Worm (Caenorhabditis elegans): ENCODE measurements around the gene mfsd-11.

mfsd-11 gene

DNA sequence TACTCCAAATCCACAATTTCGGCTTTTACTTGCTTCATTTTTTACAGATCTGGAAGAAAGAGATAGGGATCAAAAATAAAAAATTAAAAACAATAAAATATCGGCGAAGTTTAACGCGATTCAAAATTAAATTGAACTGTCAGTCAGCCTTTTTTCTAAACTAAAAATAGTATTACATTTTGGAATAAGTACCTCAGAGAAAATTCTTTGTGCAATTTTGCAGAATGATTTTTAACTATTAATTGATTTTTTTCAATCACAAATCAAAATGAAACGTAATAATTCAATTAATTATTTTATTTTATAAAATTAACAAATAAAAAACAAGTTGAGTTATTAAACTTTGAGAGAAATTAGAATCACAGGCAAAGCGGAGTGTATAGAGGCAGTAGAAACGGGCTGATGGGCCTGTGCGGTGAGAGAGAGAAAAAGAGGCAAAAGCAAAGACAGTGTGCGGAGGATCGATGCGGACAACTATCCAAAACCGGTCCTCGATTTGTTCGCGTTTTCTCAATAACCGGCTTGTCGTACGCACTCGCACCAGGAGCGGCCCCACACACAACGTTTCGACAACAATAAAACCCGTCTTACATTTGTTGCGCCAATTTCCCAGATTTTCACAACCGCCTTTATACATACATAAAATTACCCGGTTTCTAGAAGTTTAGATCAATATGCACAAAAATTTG is 6.2 kb upstream of the mfsd-11 start, which contains the start of gene F57G12.2:
F57G12.2 (minus strand) TSS at position 51 of the 689 bp plus-strand sequence.
- TF ChIP-seq fos-1 (tag; optimal IDR thresholded peaks at IDR 0.05) (no peak), ztf-4 (tag; optimal IDR thresholded peaks at IDR 0.05) (peak; percentile 24), nhr-76 (tag; optimal IDR thresholded peaks at IDR 0.05) (no peak), grh-1 (GFP tag; IDR thresholded peaks at IDR 0.05) (peak; percentile 71; the same call in 1 of the 2 replicates), F16B12.6 (tag; optimal IDR thresholded peaks at IDR 0.05) (no peak), blmp-1 (tag; optimal IDR thresholded peaks at IDR 0.05) (peak; percentile 54), lin-13 (GFP tag; optimal IDR thresholded peaks at IDR 0.05) (no peak), nhr-237 (tag; optimal IDR thresholded peaks at IDR 0.05) (no peak), hlh-17 (GFP tag; optimal IDR thresholded peaks at IDR 0.05; ENCODE audit: borderline replicate concordance) (no peak), ceh-63 (GFP tag; optimal IDR thresholded peaks at IDR 0.05) (no peak), ceh-8 (GFP tag; optimal IDR thresholded peaks at IDR 0.05) (no peak), tbx-2 (tag; optimal IDR thresholded peaks at IDR 0.05) (no peak), ama-1 (optimal IDR thresholded peaks at IDR 0.05) (no peak), nhr-85 (tag) (peak; percentile 73)

DNA sequence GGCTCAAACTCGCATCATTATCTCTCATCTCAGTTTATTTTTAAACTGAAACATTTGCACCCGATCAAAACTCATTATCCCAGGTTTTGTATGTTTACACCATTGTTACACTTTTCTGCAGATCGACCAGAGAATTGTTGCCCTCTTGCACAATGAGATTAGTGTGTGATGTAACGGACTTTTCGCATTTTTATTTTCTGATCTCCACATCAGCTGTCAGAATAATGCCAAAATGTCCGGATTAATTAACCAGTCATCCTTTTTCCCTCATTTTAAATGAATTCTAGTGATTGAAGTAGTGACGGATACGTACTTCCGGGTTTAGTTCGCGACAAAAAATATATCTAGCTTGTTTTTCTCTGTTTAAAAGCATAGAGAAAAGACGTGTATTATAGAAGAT is 4.7 kb upstream of the mfsd-11 start:
- TF ChIP-seq snu-23 (GFP tag; optimal IDR thresholded peaks at IDR 0.05) (peak; percentile 16), unc-98 (GFP tag; IDR thresholded peaks at IDR 0.05) (no peak), nhr-47 (tag; optimal IDR thresholded peaks at IDR 0.05) (peak; percentile 40), nhr-19 (GFP tag; conservative IDR thresholded peaks at IDR 0.05) (no peak), lin-14 (GFP tag; optimal IDR thresholded peaks at IDR 0.05) (peak; percentile 52), nhr-237 (tag; optimal IDR thresholded peaks at IDR 0.05) (no peak), sox-4 (tag; optimal IDR thresholded peaks at IDR 0.05) (peak; percentile 52), fkh-8 (tag; optimal IDR thresholded peaks at IDR 0.05) (peak; percentile 71), nhr-20 (tag; optimal IDR thresholded peaks at IDR 0.05) (peak; percentile 7), irx-1 (tag; optimal IDR thresholded peaks at IDR 0.05) (no peak), pax-3 (tag; optimal IDR thresholded peaks at IDR 0.05) (peak; percentile 18), mdl-1 (tag; optimal IDR thresholded peaks at IDR 0.05) (no peak), nhr-71 (tag; optimal IDR thresholded peaks at IDR 0.05) (peak; percentile 68), mep-1 (tag; optimal IDR thresholded peaks at IDR 0.05) (peak; percentile 0), lin-15B (tag; optimal IDR thresholded peaks at IDR 0.05) (no peak), lsy-2 (tag; optimal IDR thresholded peaks at IDR 0.05) (peak in 1 of 2 experiments; percentile 33), mef-2 (tag; optimal IDR thresholded peaks at IDR 0.05) (no peak), hlh-17 (GFP tag; optimal IDR thresholded peaks at IDR 0.05; ENCODE audit: borderline replicate concordance) (no peak), rnt-1 (tag; optimal IDR thresholded peaks at IDR 0.05) (peak; percentile 25), dsc-1 (tag; optimal IDR thresholded peaks at IDR 0.05) (peak; percentile 91), lir-3 (tag; optimal IDR thresholded peaks at IDR 0.05; ENCODE audit: poor library complexity) (peak; percentile 22), efl-1 (optimal IDR thresholded peaks at IDR 0.05) (no peak), efl-1 (GFP tag; optimal IDR thresholded peaks at IDR 0.05 in 1 of 2) (no peak), unc-130 (tag; optimal IDR thresholded peaks at IDR 0.05) (peak; percentile 80)

DNA sequence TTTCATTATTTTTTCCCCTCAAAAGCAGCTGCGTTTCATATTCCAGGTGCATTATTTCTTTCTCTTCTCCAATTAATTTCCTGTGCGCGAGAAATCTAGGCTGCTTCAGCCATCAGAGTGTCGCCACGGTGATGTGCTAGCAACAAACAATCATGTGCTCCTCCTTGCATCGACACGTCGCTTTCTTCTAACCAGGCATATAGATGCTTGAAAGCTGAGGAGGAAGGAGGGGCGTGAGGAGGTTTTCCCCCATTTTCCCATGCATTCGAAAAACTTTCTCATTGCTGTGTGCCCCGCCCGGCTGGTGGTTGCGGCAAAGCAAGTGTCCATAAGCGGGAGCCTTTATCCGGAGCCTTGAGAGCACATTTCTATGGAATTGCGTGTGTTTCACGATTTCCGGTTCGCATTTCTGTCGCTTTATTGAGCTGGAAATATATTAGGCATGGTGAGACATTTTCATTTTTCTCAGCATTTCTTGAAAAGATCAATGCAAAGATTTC is 4.2 kb downstream of the mfsd-11 start, which contains the start of gene znf-474:
znf-474 (plus strand) TSS at position 287 of the 500 bp plus-strand sequence.
- TF ChIP-seq dsc-1 (tag; optimal IDR thresholded peaks at IDR 0.05) (peak; percentile 8), dpl-1 (GFP tag; optimal IDR thresholded peaks at IDR 0.05) (no peak), nhr-237 (tag; optimal IDR thresholded peaks at IDR 0.05) (no peak), nhr-12 (tag; optimal IDR thresholded peaks at IDR 0.05) (no peak), lin-14 (GFP tag; optimal IDR thresholded peaks at IDR 0.05) (peak; percentile 52), fkh-8 (tag; optimal IDR thresholded peaks at IDR 0.05) (peak; percentile 91), egl-27 (tag; optimal IDR thresholded peaks at IDR 0.05) (no peak), nhr-71 (tag; optimal IDR thresholded peaks at IDR 0.05) (peak; percentile 29), ces-1 (GFP tag; optimal IDR thresholded peaks at IDR 0.05) (no peak), nhr-47 (tag; optimal IDR thresholded peaks at IDR 0.05) (peak; percentile 32)

Data from whole organism, L1 larva.